Fruit fly (Drosophila melanogaster) whole organism, embryonic: ENCODE measurements around the gene Lasp.

Experiments
- CG10209 ChIP-seq: fragments of 200-800 bp; sonication (Bioruptor generic); optimal IDR thresholded peaks from 3 replicates; lab custom pipeline; 2017; ENCODE audit warnings: missing biosample characterization, mild to moderate bottlenecking, missing genetic modification characterization, missing genetic modification reagents
- CG11398 ChIP-seq: fragments of 200-800 bp; sonication (Bioruptor generic); optimal IDR thresholded peaks from 2 replicates; lab custom pipeline; 2016; ENCODE audit warnings: missing biosample characterization, missing genetic modification characterization
- CG12071 ChIP-seq: fragments of 200-800 bp; sonication (Bioruptor generic); optimal IDR thresholded peaks from 3 replicates; lab custom pipeline; 2018; ENCODE audit warnings: missing biosample characterization, mild to moderate bottlenecking, missing genetic modification characterization
- CG13424 ChIP-seq: fragments of 200-800 bp; sonication (Bioruptor generic); optimal IDR thresholded peaks from 2 replicates; lab custom pipeline; 2019; ENCODE audit warnings: missing biosample characterization, mild to moderate bottlenecking, missing genetic modification characterization, moderate library complexity
- CG17568 ChIP-seq: fragments of 200-800 bp; sonication (Bioruptor generic); optimal IDR thresholded peaks from 2 replicates; lab custom pipeline; 2018; ENCODE audit warnings: missing biosample characterization, mild to moderate bottlenecking, missing genetic modification characterization, moderate library complexity
- CG18262 ChIP-seq: fragments of 200-800 bp; optimal IDR thresholded peaks from 3 replicates; lab custom pipeline; 2019; ENCODE audit warnings: missing biosample characterization, mild to moderate bottlenecking, missing genetic modification characterization, moderate library complexity
- CG2120 ChIP-seq: fragments of 200-800 bp; sonication (Bioruptor generic); optimal IDR thresholded peaks from 3 replicates; lab custom pipeline; 2016; ENCODE audit warnings: missing biosample characterization, missing genetic modification characterization
- CG2199 ChIP-seq: fragments of 200-800 bp; sonication (Bioruptor generic); IDR thresholded peaks from 3 replicates; pipeline ENCODE4 v1.3.6; 2022; ENCODE audit warnings: missing biosample characterization, missing genetic modification characterization
- CG2678 ChIP-seq: fragments of 200-800 bp; sonication (Bioruptor generic); optimal IDR thresholded peaks from 3 replicates; lab custom pipeline; 2019; ENCODE audit warnings: missing biosample characterization, mild to moderate bottlenecking, missing genetic modification characterization, moderate library complexity
- CG30431 ChIP-seq: fragments of 200-800 bp; sonication (Bioruptor generic); optimal IDR thresholded peaks from 2 replicates; lab custom pipeline; 2017; ENCODE audit warnings: missing biosample characterization, missing genetic modification characterization
- CG4360 ChIP-seq: fragments of 200-800 bp; sonication (Bioruptor generic); IDR thresholded peaks from 2 replicates; pipeline ENCODE4 v1.3.6; 2022; ENCODE audit warnings: missing biosample characterization, missing genetic modification characterization
- CG43689 ChIP-seq: fragments of 200-800 bp; sonication (Bioruptor generic); IDR thresholded peaks from 2 replicates; pipeline ENCODE4 v1.3.6; 2022; ENCODE audit warnings: missing biosample characterization, missing genetic modification characterization
- CG6813 ChIP-seq: fragments of 200-800 bp; sonication (Bioruptor generic); optimal IDR thresholded peaks from 2 replicates; lab custom pipeline; 2017; ENCODE audit warnings: missing biosample characterization, missing genetic modification characterization, mild to moderate bottlenecking, moderate library complexity, missing genetic modification reagents
- CG6854 ChIP-seq: fragments of 200-800 bp; sonication (Bioruptor generic); optimal IDR thresholded peaks from 3 replicates; lab custom pipeline; 2017; ENCODE audit warnings: missing biosample characterization, mild to moderate bottlenecking, missing genetic modification characterization
- CG8281 ChIP-seq: fragments of 200-800 bp; sonication (Bioruptor generic); optimal IDR thresholded peaks from 2 replicates; lab custom pipeline; 2018; ENCODE audit warnings: missing biosample characterization, mild to moderate bottlenecking, missing genetic modification characterization, moderate library complexity
- CG8290 ChIP-seq, 3 experiments: fragments of 200-800 bp; sonication (Bioruptor generic); optimal IDR thresholded peaks; 2 replicates each; lab custom pipeline; 2016 to 2019; ENCODE audit warnings: missing biosample characterization in 3 of 3, missing genetic modification characterization in 3 of 3, mild to moderate bottlenecking in 2 of 3, moderate library complexity in 1 of 3
- CG8924 ChIP-seq: fragments of 200-800 bp; optimal IDR thresholded peaks from 3 replicates; lab custom pipeline; 2019; ENCODE audit warnings: missing biosample characterization, mild to moderate bottlenecking, missing genetic modification characterization, moderate library complexity
- CG9876 ChIP-seq: fragments of 200-800 bp; sonication (Bioruptor generic); optimal IDR thresholded peaks from 2 replicates; lab custom pipeline; 2016; ENCODE audit warnings: missing biosample characterization, missing genetic modification characterization
- Dip2 ChIP-seq: fragments of 200-800 bp; sonication (Bioruptor generic); IDR thresholded peaks from 2 replicates; pipeline ENCODE4 v1.3.6; 2022; ENCODE audit warnings: missing biosample characterization, missing genetic modification characterization
- Dp ChIP-seq: fragments of 200-800 bp; sonication (Bioruptor generic); optimal IDR thresholded peaks from 2 replicates; lab custom pipeline; 2018; ENCODE audit warnings: missing biosample characterization, mild to moderate bottlenecking, missing genetic modification characterization, moderate library complexity
- ERR ChIP-seq: fragments of 200-800 bp; sonication (Bioruptor generic); optimal IDR thresholded peaks from 2 replicates; lab custom pipeline; 2016; ENCODE audit warnings: missing biosample characterization, missing genetic modification characterization
- Fer3 ChIP-seq: fragments of 200-800 bp; sonication (Bioruptor generic); optimal IDR thresholded peaks from 2 replicates; lab custom pipeline; 2018; ENCODE audit warnings: missing biosample characterization, mild to moderate bottlenecking, missing genetic modification characterization, moderate library complexity
- HLH4C ChIP-seq: fragments of 200-800 bp; sonication (Bioruptor generic); IDR thresholded peaks from 3 replicates; pipeline ENCODE4 v1.3.6; 2022; ENCODE audit warnings: missing biosample characterization, missing genetic modification characterization; ENCODE audit not compliant: partially characterized antibody
- Lhr ChIP-seq: fragments of 200-800 bp; sonication (Bioruptor generic); optimal IDR thresholded peaks from 3 replicates; lab custom pipeline; 2017; ENCODE audit warnings: mild to moderate bottlenecking, missing biosample characterization, missing genetic modification reagents, missing genetic modification characterization
- NC2β ChIP-seq: fragments of 200-800 bp; sonication (Bioruptor generic); optimal IDR thresholded peaks from 2 replicates; lab custom pipeline; 2016; ENCODE audit warnings: missing biosample characterization, missing genetic modification characterization
- NFAT ChIP-seq: fragments of 200-800 bp; sonication (Bioruptor generic); IDR thresholded peaks from 2 replicates; pipeline ENCODE4 v1.3.6; 2022; ENCODE audit warnings: missing biosample characterization, missing genetic modification characterization
- Neu2 ChIP-seq: fragments of 200-800 bp; sonication (Bioruptor generic); optimal IDR thresholded peaks from 3 replicates; lab custom pipeline; 2016; ENCODE audit warnings: missing biosample characterization, missing genetic modification characterization, borderline replicate concordance
- Six4 ChIP-seq: fragments of 200-800 bp; sonication (Bioruptor generic); optimal IDR thresholded peaks from 2 replicates; lab custom pipeline; 2016; ENCODE audit warnings: missing biosample characterization, missing genetic modification characterization
- Sox100B ChIP-seq: fragments of 200-800 bp; sonication (Bioruptor generic); optimal IDR thresholded peaks from 3 replicates; lab custom pipeline; 2018; ENCODE audit warnings: missing biosample characterization, mild to moderate bottlenecking, missing genetic modification characterization
- Sox102F ChIP-seq: fragments of 200-800 bp; sonication (Bioruptor generic); optimal IDR thresholded peaks from 2 replicates; lab custom pipeline; 2018; ENCODE audit warnings: missing biosample characterization, mild to moderate bottlenecking, missing genetic modification characterization, moderate library complexity
- Sry-β ChIP-seq: fragments of 200-800 bp; sonication (Bioruptor generic); optimal IDR thresholded peaks from 2 replicates; lab custom pipeline; 2018; ENCODE audit warnings: missing biosample characterization, mild to moderate bottlenecking, missing genetic modification characterization, moderate library complexity
- Xbp1 ChIP-seq: fragments of 200-800 bp; sonication (Bioruptor generic); optimal IDR thresholded peaks from 3 replicates; lab custom pipeline; 2016; ENCODE audit warnings: missing biosample characterization, mild to moderate bottlenecking, missing genetic modification characterization
- abd-A ChIP-seq: fragments of 200-800 bp; sonication (Bioruptor generic); optimal IDR thresholded peaks from 3 replicates; lab custom pipeline; 2019; ENCODE audit warnings: missing biosample characterization, mild to moderate bottlenecking, missing genetic modification characterization, moderate library complexity
- cad ChIP-seq: fragments of >200 bp; optimal IDR thresholded peaks from 2 replicates; lab custom pipeline; 2017; ENCODE audit warnings: missing biosample characterization, missing genetic modification characterization
- cas ChIP-seq: fragments of 200-800 bp; sonication (Bioruptor generic); IDR thresholded peaks from 2 replicates; pipeline ENCODE4 v1.3.6; 2022; ENCODE audit warnings: missing biosample characterization, missing genetic modification characterization
- dmrt11E ChIP-seq: fragments of 200-800 bp; sonication (Bioruptor generic); optimal IDR thresholded peaks from 3 replicates; lab custom pipeline; 2018; ENCODE audit warnings: missing biosample characterization, mild to moderate bottlenecking, missing genetic modification characterization, moderate library complexity
- fd64A ChIP-seq: fragments of 200-800 bp; sonication (Bioruptor generic); optimal IDR thresholded peaks from 3 replicates; lab custom pipeline; 2018; ENCODE audit warnings: missing biosample characterization, mild to moderate bottlenecking, missing genetic modification characterization
- fd96Cb ChIP-seq: fragments of 200-800 bp; sonication (Bioruptor generic); optimal IDR thresholded peaks from 2 replicates; lab custom pipeline; 2018; ENCODE audit warnings: missing biosample characterization, mild to moderate bottlenecking, missing genetic modification characterization, moderate library complexity
- fru ChIP-seq: fragments of >200 bp; optimal IDR thresholded peaks from 2 replicates; lab custom pipeline; 2017
- gcm ChIP-seq: fragments of 200-800 bp; sonication (Bioruptor generic); optimal IDR thresholded peaks from 2 replicates; lab custom pipeline; 2019; ENCODE audit warnings: missing biosample characterization, mild to moderate bottlenecking, missing genetic modification characterization, moderate library complexity
- gfzf ChIP-seq: fragments of 200-800 bp; sonication (Bioruptor generic); optimal IDR thresholded peaks from 2 replicates; lab custom pipeline; 2016; ENCODE audit warnings: missing biosample characterization, mild to moderate bottlenecking, missing genetic modification characterization, moderate library complexity
- klu ChIP-seq: fragments of 200-800 bp; sonication (Bioruptor generic); IDR thresholded peaks from 2 replicates; pipeline ENCODE4 v1.3.6; 2022; ENCODE audit warnings: missing biosample characterization, missing genetic modification characterization
- mirr ChIP-seq: fragments of 200-800 bp; sonication (Bioruptor generic); optimal IDR thresholded peaks from 3 replicates; lab custom pipeline; 2018; ENCODE audit warnings: missing biosample characterization, mild to moderate bottlenecking, missing genetic modification characterization
- otp ChIP-seq: fragments of 200-800 bp; sonication (Bioruptor generic); IDR thresholded peaks from 3 replicates; pipeline ENCODE4, ENCODE4 v1.3.6; 2022; ENCODE audit warnings: missing biosample characterization, missing genetic modification characterization
- pan ChIP-seq, 4 experiments: fragments of >200 bp in 3 of 4; fragments of 200-800 bp in 1 of 4; sonication (Bioruptor generic) in 1 of 4; optimal IDR thresholded peaks in 3 of 4; IDR thresholded peaks in 1 of 4; 2 replicates each; pipeline versions ENCODE4 v1.3.6 to Lab custom; 2017 to 2022; ENCODE audit warnings: missing biosample characterization in 2 of 4, missing genetic modification characterization in 2 of 4, mixed read lengths in 1 of 4
- pb ChIP-seq: fragments of 200-800 bp; sonication (Bioruptor generic); optimal IDR thresholded peaks from 3 replicates; lab custom pipeline; 2016; ENCODE audit warnings: missing biosample characterization, missing genetic modification characterization
- phol ChIP-seq: fragments of 200-800 bp; sonication (Bioruptor generic); optimal IDR thresholded peaks from 3 replicates; lab custom pipeline; 2018; ENCODE audit warnings: missing biosample characterization, mild to moderate bottlenecking, missing genetic modification characterization, moderate library complexity
- sd ChIP-seq: fragments of 200-800 bp; sonication (Bioruptor generic); optimal IDR thresholded peaks from 3 replicates; lab custom pipeline; 2018; ENCODE audit warnings: missing biosample characterization, mild to moderate bottlenecking, missing genetic modification characterization, moderate library complexity
- trem ChIP-seq: fragments of 200-800 bp; optimal IDR thresholded peaks from 3 replicates; lab custom pipeline; 2019; ENCODE audit warnings: missing biosample characterization, mild to moderate bottlenecking, missing genetic modification characterization, moderate library complexity
- zen ChIP-seq: fragments of 200-800 bp; sonication (Bioruptor generic); optimal IDR thresholded peaks from 3 replicates; lab custom pipeline; 2018; ENCODE audit warnings: missing biosample characterization, mild to moderate bottlenecking, missing genetic modification characterization, moderate library complexity

Lasp gene

DNA sequence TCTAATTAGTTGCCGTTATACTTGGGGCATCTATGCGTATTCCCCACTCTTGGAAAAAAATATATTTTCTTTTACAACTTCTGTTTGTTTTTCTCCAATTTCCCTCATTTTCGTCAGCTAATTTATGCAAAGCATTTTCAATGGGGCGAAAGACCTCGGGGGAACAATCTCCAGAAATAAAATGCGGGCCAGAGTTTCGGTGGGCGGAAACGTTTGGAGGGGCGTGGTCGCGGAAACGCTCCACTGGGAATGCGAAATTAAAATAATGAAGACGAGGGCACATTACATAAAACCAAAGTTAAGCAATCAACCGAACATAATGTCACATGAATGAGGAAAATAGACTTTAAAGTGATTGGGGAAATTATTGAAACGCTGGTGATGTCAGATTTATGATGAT, 70.4 kb downstream of the Lasp start (continued):
- no peak for TF ChIP-seq klu (GFP tag; lab: Robert Waterston, UW)
- TF ChIP-seq fru (lab: Kevin White, UChicago), result no peak
- TF ChIP-seq CG13424, result no peak
- no peak for TF ChIP-seq Sry-β (GFP tag; lab: Kevin White, UChicago)
- no peak for TF ChIP-seq pan (optimal IDR thresholded peaks at IDR 0.05; lab: Kevin White, UChicago)
- no peak for TF ChIP-seq pan (GFP tag; optimal IDR thresholded peaks at IDR 0.05 in 1 of 2, IDR thresholded peaks at IDR 0.05 in 1 of 2)
- TF ChIP-seq dmrt11E (tag; lab: Kevin White, UChicago), result no peak
- TF ChIP-seq phol (tag; lab: Kevin White, UChicago), result no peak
- no peak for TF ChIP-seq Sox100B (GFP tag; lab: Kevin White, UChicago)
- no peak for TF ChIP-seq fd64A (GFP tag; lab: Kevin White, UChicago)
- peak; percentile 27 for TF ChIP-seq sd (tag; lab: Kevin White, UChicago)
- TF ChIP-seq cad, result no peak
- TF ChIP-seq mirr (GFP tag; lab: Kevin White, UChicago), result no peak
- TF ChIP-seq Sox102F (GFP tag; lab: Kevin White, UChicago), result no peak
- TF ChIP-seq Xbp1 (GFP tag; lab: Kevin White, UChicago), result no peak
- no peak for TF ChIP-seq otp
- no peak for TF ChIP-seq Six4 (GFP tag; lab: Kevin White, UChicago)
- no peak for TF ChIP-seq Dp (GFP tag; lab: Kevin White, UChicago)
- TF ChIP-seq CG18262, result no peak
- no peak for TF ChIP-seq CG6854 (GFP tag; lab: Kevin White, UChicago)
- TF ChIP-seq NC2β (GFP tag; lab: Kevin White, UChicago), result no peak
- TF ChIP-seq abd-A (tag; lab: Kevin White, UChicago), result peak; percentile 51
- no peak for TF ChIP-seq CG10209 (GFP tag; lab: Kevin White, UChicago)
- TF ChIP-seq CG30431 (GFP tag; lab: Kevin White, UChicago), result no peak
- TF ChIP-seq gfzf (GFP tag; lab: Kevin White, UChicago), result no peak
- TF ChIP-seq fd96Cb, result no peak
- no peak for TF ChIP-seq CG11398 (GFP tag; lab: Kevin White, UChicago)
- 0 out of 3 replicates have a peak, but pooled peaks have one; percentile 14 for TF ChIP-seq CG2199 (GFP tag; lab: Robert Waterston, UW)
- TF ChIP-seq CG9876 (GFP tag; lab: Kevin White, UChicago), result no peak
- TF ChIP-seq Dip2, result no peak
- peak; percentile 52 for TF ChIP-seq gcm
- TF ChIP-seq Neu2, result no peak
- no peak for TF ChIP-seq CG4360 (GFP tag; lab: Robert Waterston, UW)
- TF ChIP-seq ERR (GFP tag; lab: Kevin White, UChicago), result no peak
- no peak for TF ChIP-seq HLH4C (GFP tag; lab: Robert Waterston, UW)
- no peak for TF ChIP-seq CG2678 (tag; lab: Kevin White, UChicago)
- no peak for TF ChIP-seq CG12071 (GFP tag; lab: Kevin White, UChicago)
- no peak for TF ChIP-seq CG2120 (GFP tag; lab: Kevin White, UChicago)
- TF ChIP-seq, all 482 proteins: peak for 6

DNA sequence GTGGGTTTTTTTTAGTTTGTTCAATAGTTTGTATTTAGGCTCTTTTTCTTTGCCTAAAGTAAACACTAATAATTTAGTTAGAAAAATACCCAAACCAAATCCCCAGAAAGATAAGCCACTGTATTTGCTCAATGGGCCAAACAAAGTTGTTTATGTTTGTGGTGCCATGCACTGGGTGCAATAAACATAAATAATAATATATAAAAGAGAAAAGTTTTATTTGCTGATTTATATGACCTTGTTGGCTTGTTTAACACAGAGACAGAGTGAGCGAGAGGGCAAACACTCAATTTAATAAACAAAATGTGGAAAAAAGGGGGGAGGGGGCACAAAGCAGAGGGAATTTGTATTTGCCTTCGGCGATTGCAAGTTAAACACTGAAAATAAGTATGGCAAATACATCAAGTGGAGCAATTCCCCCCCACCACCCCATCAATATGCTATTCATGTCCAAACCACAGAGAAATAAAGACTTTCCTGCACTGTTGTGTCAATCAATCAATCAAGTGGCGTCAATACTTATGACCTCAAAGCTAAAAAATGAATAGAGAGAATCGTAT, 70.9 kb downstream of the Lasp start:
- TF ChIP-seq CG8281 (peak; percentile 88), zen (tag; lab: Kevin White, UChicago) (peak; percentile 32), NFAT (GFP tag; lab: Robert Waterston, UW) (no peak), CG43689 (GFP tag; lab: Robert Waterston, UW) (no peak), CG6813 (peak; percentile 63), trem (tag; lab: Kevin White, UChicago) (peak; percentile 60), CG17568 (GFP tag; lab: Kevin White, UChicago) (peak; percentile 58), cas (GFP tag; lab: Robert Waterston, UW) (no peak), CG11398 (GFP tag; lab: Kevin White, UChicago) (no peak), CG8924 (tag; lab: Kevin White, UChicago) (peak; percentile 68), Fer3 (tag; lab: Kevin White, UChicago) (peak; percentile 7), CG10209 (GFP tag; lab: Kevin White, UChicago) (peak; percentile 44), Lhr (GFP tag; lab: Kevin White, UChicago) (peak; percentile 38), pb (no peak), phol (tag; lab: Kevin White, UChicago) (peak; percentile 33), CG8290 (GFP tag; optimal IDR thresholded peaks at IDR 0.05; lab: Kevin White, UChicago) (peak; percentile 33), CG8290 (tag; optimal IDR thresholded peaks at IDR 0.05; lab: Kevin White, UChicago) (no peak)
